Fruit fly (Drosophila melanogaster): ENCODE data around the gene Taf10b.

The Taf10b gene

dm6 chr2L:2751904-2752459 lies 15.7 kb downstream of the Taf10b start, which contains the start of gene Bacc (continued):
- TF ChIP-seq Asciz (GFP tag; optimal IDR thresholded peaks at IDR 0.05) (peak; percentile 83), Hey (tag; optimal IDR thresholded peaks at IDR 0.05) (peak; percentile 59), Dip3 (GFP tag; optimal IDR thresholded peaks at IDR 0.05) (peak; percentile 87), abd-A (tag; optimal IDR thresholded peaks at IDR 0.05) (no peak), CG12155 (GFP tag; optimal IDR thresholded peaks at IDR 0.05) (peak; percentile 84), CG8944 (GFP tag; optimal IDR thresholded peaks at IDR 0.05) (peak; percentile 75), CG15514 (GFP tag; optimal IDR thresholded peaks at IDR 0.05) (peak; percentile 79), Gsc (GFP tag; IDR thresholded peaks at IDR 0.05) (no peak), pho (GFP tag; optimal IDR thresholded peaks at IDR 0.05) (peak; percentile 88), CG43689 (GFP tag; IDR thresholded peaks at IDR 0.05) (no peak), salm (tag; optimal IDR thresholded peaks at IDR 0.05) (peak; percentile 77), dysf (GFP tag; IDR thresholded peaks at IDR 0.05) (no peak), CoRest (tag; optimal IDR thresholded peaks at IDR 0.05) (peak; percentile 92), CG6813 (GFP tag; optimal IDR thresholded peaks at IDR 0.05) (peak; percentile 79), CG17912 (GFP tag; optimal IDR thresholded peaks at IDR 0.05) (no peak), wor (GFP tag; IDR thresholded peaks at IDR 0.05) (no peak), CG11398 (GFP tag; optimal IDR thresholded peaks at IDR 0.05) (peak; percentile 88), crp (GFP tag; optimal IDR thresholded peaks at IDR 0.05) (peak in 1 of 2 experiments; percentile 38), bowl (GFP tag; IDR thresholded peaks at IDR 0.05) (no peak), E2f1 (GFP tag; IDR thresholded peaks at IDR 0.05) (no peak), Doc3 (GFP tag; IDR thresholded peaks at IDR 0.05; ENCODE audit: partially characterized antibody) (no peak), gcm (GFP tag; optimal IDR thresholded peaks at IDR 0.05) (peak; percentile 65), CG34376 (GFP tag; optimal IDR thresholded peaks at IDR 0.05) (peak; percentile 20), tx (GFP tag; optimal IDR thresholded peaks at IDR 0.05) (peak; percentile 85), MESR4 (GFP tag; optimal IDR thresholded peaks at IDR 0.05) (peak; percentile 5), unpg (GFP tag; optimal IDR thresholded peaks at IDR 0.05) (peak; percentile 76), Hr78 (GFP tag; optimal IDR thresholded peaks at IDR 0.05) (peak in 1 of 2 experiments; percentile 41), aop (GFP tag; IDR thresholded peaks at IDR 0.05) (no peak), CG6854 (GFP tag; optimal IDR thresholded peaks at IDR 0.05) (peak; percentile 85), CG13624 (GFP tag; optimal IDR thresholded peaks at IDR 0.05) (peak; percentile 82), inv (GFP tag; IDR thresholded peaks at IDR 0.05; ENCODE audit: partially characterized antibody) (no peak), jumu (GFP tag; optimal IDR thresholded peaks at IDR 0.05) (no peak), CG10147 (GFP tag; optimal IDR thresholded peaks at IDR 0.05) (peak; percentile 95), CG14667 (GFP tag; IDR thresholded peaks at IDR 0.05) (no peak), Atf3 (GFP tag; optimal IDR thresholded peaks at IDR 0.05) (peak; percentile 46), tll (GFP tag; optimal IDR thresholded peaks at IDR 0.05) (no peak), CG11456 (GFP tag; IDR thresholded peaks at IDR 0.05) (no peak), CG4707 (GFP tag; optimal IDR thresholded peaks at IDR 0.05) (no peak), dm (GFP tag; optimal IDR thresholded peaks at IDR 0.05) (peak; percentile 72), nerfin-2 (GFP tag; IDR thresholded peaks at IDR 0.05; ENCODE audit: partially characterized antibody) (no peak), CG18764 (GFP tag; optimal IDR thresholded peaks at IDR 0.05) (peak; percentile 78), croc (GFP tag; conservative IDR thresholded peaks at IDR 0.05) (peak; percentile 38; the same call in 2 of the 3 replicates), klu (GFP tag; IDR thresholded peaks at IDR 0.05) (no peak), CG10565 (GFP tag; optimal IDR thresholded peaks at IDR 0.05) (peak; percentile 65), p53 (GFP tag; optimal IDR thresholded peaks at IDR 0.05) (peak; percentile 34), CG4730 (GFP tag; IDR thresholded peaks at IDR 0.05) (no peak), ap (GFP tag; IDR thresholded peaks at IDR 0.05) (no peak), chif (GFP tag; optimal IDR thresholded peaks at IDR 0.05) (peak; percentile 76 to 87), Hand (GFP tag; optimal IDR thresholded peaks at IDR 0.05) (peak; percentile 84)

Data from whole organism, embryonic.